Fruit fly (Drosophila melanogaster): ENCODE data around the gene CG32536.
A peak's percentile ranks its signal among the peaks of the same experiment; 100 is the strongest.

The CG32536 gene

DNA sequence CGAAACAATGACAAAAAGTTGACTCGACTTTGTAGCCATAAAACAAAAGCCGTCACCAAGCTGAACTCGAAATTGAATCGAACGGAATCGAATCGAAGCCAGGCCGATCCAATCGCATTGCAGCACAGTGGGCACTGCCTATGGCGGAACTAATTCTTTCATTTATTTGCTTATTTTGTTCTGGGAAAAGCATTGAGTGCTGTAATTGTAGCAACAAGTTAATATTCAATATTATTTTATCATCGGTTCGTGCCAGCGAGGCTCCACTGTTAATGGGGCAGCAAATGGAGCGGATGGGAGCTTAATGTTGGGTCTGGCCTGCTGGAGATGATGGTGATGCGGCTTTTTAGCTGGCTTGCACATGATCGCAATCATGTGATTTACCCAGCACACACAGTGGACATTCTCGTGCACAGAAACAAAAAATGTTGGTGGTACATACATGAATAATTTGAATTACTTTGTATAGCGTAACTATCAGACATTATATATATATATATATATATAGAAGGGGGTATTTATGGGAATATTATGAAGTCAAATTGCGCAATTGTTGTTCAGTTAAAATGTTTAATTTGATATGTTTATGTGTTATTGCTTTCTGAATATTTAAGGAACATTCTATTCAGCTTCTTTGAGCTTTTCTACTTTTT is 12.7 kb upstream of the CG32536 start (continued):
- peak; percentile 95 for TF ChIP-seq net (GFP tag; optimal IDR thresholded peaks at IDR 0.05)
- TF ChIP-seq CG3032 (tag; optimal IDR thresholded peaks at IDR 0.05) = peak; percentile 93
- TF ChIP-seq Lpt (GFP tag; optimal IDR thresholded peaks at IDR 0.05) = peak; percentile 90
- peak; percentile 94 for TF ChIP-seq fd59A (GFP tag; optimal IDR thresholded peaks at IDR 0.05)
- peak; percentile 97 for TF ChIP-seq Sox102F (GFP tag; optimal IDR thresholded peaks at IDR 0.05)
- peak; percentile 93 for TF ChIP-seq CG32006 (GFP tag; optimal IDR thresholded peaks at IDR 0.05)
- peak; percentile 94 for TF ChIP-seq CG8119 (GFP tag; IDR thresholded peaks at IDR 0.05)
- peak; percentile 89 for TF ChIP-seq CG16779 (tag; optimal IDR thresholded peaks at IDR 0.05)
- peak; percentile 95 for TF ChIP-seq CG34406 (GFP tag; optimal IDR thresholded peaks at IDR 0.05)
- peak; percentile 95 for TF ChIP-seq CG15336 (GFP tag; IDR thresholded peaks at IDR 0.05)
- peak; percentile 91 for TF ChIP-seq CG6276 (GFP tag; optimal IDR thresholded peaks at IDR 0.05)
- peak; percentile 61 to 94 for TF ChIP-seq salr (GFP tag; optimal IDR thresholded peaks at IDR 0.05)
- TF ChIP-seq esn (GFP tag; optimal IDR thresholded peaks at IDR 0.05) = peak; percentile 98
- peak; percentile 95 for TF ChIP-seq vri (GFP tag; optimal IDR thresholded peaks at IDR 0.05)
- peak; percentile 94 for TF ChIP-seq CG11762 (GFP tag; optimal IDR thresholded peaks at IDR 0.05; ENCODE audit: insufficient read depth)
- TF ChIP-seq CG7368 (GFP tag; optimal IDR thresholded peaks at IDR 0.05) = peak; percentile 97
- peak; percentile 98 for TF ChIP-seq CG3919 (GFP tag; optimal IDR thresholded peaks at IDR 0.05)
- peak; percentile 92 for TF ChIP-seq Ets96B (tag; optimal IDR thresholded peaks at IDR 0.05)
- peak; percentile 97 for TF ChIP-seq CG8319 (GFP tag; optimal IDR thresholded peaks at IDR 0.05)
- peak; percentile 97 for TF ChIP-seq Ets21C (GFP tag; optimal IDR thresholded peaks at IDR 0.05)
- TF ChIP-seq CG1621 (tag; optimal IDR thresholded peaks at IDR 0.05) = peak; percentile 95
- peak; percentile 98 for TF ChIP-seq CG6163 (GFP tag; IDR thresholded peaks at IDR 0.05)
- peak; percentile 98 for TF ChIP-seq Met (GFP tag; optimal IDR thresholded peaks at IDR 0.05)
- peak; percentile 96 for TF ChIP-seq dsx (GFP tag; optimal IDR thresholded peaks at IDR 0.05; ENCODE audit: poor library complexity, severe bottlenecking)
- peak; percentile 92 for TF ChIP-seq Gug (GFP tag; IDR thresholded peaks at IDR 0.05)
- TF ChIP-seq fd85E (GFP tag; optimal IDR thresholded peaks at IDR 0.05) = peak; percentile 90

DNA sequence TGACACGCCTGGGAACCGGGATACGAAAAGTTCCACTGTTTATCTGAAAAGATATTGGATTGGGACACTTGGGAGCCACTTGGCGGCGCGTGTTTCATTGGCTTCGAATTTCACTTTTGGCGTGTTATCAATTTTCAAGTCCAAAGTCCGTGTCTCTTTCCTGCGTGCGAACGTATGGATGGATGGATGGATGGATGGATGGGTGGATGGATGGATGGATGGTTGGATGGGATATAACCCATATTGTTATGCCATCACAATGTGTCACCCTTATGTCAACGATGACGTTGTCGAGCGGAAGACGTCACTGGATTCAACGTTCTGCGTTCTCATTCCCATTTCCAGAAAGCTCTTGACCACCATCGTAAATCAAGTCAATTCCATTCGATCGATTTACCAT is 11.1 kb upstream of the CG32536 start:
- TF ChIP-seq CG7368 (GFP tag; optimal IDR thresholded peaks at IDR 0.05) (no peak), vri (GFP tag; optimal IDR thresholded peaks at IDR 0.05) (peak; percentile 18), CG3919 (GFP tag; optimal IDR thresholded peaks at IDR 0.05) (no peak), CG6854 (GFP tag; optimal IDR thresholded peaks at IDR 0.05) (peak; percentile 30), net (GFP tag; optimal IDR thresholded peaks at IDR 0.05) (no peak), ss (GFP tag; optimal IDR thresholded peaks at IDR 0.05) (peak; percentile 12 to 15), Eip78C (GFP tag) (peak; percentile 23), fkh (GFP tag; optimal IDR thresholded peaks at IDR 0.05) (no peak)

DNA sequence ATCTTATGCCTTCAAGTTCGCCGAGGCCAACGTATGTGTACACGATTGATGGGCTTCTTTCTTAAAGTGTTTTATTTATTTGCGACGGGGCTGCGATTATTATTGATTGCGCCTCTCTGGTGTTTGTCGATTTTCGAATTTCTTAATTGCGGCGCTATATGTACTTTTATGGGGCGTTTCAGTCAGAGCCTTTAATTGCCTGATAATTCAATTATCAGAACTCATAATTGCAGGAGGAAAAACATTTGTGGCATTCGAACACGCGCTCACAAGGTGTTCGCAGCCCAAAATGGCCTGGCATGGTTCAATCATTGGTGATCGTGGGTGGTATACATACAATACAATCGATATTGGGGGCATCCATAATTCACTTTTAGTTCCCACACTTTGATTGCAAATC is 9.5 kb upstream of the CG32536 start:
- TF ChIP-seq pdm3 (GFP tag; optimal IDR thresholded peaks at IDR 0.05) (no peak), Eip93F (GFP tag; optimal IDR thresholded peaks at IDR 0.05) (peak; percentile 52)

DNA sequence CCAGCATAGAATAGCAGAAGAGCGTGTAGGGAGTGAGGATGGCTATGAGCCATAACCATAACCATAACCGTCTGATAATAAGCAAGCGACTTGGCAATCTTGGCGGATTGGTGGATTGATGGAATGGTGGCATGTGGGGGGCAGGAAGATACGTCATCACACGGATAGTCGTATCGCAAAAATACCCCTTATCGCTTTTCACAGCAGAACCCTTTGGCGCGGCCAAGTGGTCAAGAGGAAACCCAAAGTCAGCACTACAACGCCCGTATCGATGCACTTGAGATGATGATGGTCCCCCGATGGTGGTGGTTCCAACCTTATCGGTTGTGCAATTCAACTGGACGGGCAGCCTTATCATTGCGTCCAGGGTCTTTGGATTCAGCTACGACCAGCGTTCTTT is 8.7 kb upstream of the CG32536 start:
- TF ChIP-seq Eip78C (GFP tag) (peak; percentile 45), fd85E (GFP tag; optimal IDR thresholded peaks at IDR 0.05) (no peak), CG11294 (GFP tag; IDR thresholded peaks at IDR 0.05) (no peak), svp (GFP tag) (peak; percentile 69), vri (GFP tag; optimal IDR thresholded peaks at IDR 0.05) (peak; percentile 90), CG8119 (GFP tag; IDR thresholded peaks at IDR 0.05) (no peak), CG6276 (GFP tag; optimal IDR thresholded peaks at IDR 0.05) (no peak)

All from whole organism, prepupa.